Fruit fly (Drosophila melanogaster) whole organism, embryonic: Measurements from ENCODE around the gene CG34357.

Source experiments
- B-H2 ChIP-seq: fragments of 200-800 bp; sonication (Bioruptor generic); optimal IDR thresholded peaks from 2 replicates; lab custom pipeline; 2018; ENCODE audit warnings: missing biosample characterization, mild to moderate bottlenecking, missing genetic modification characterization
- CG1024 ChIP-seq: fragments of 200-800 bp; sonication (Bioruptor generic); IDR thresholded peaks from 2 replicates; pipeline ENCODE4 v1.3.6; 2022; ENCODE audit warnings: missing biosample characterization, missing genetic modification characterization
- CG10543 ChIP-seq: fragments of 200-800 bp; sonication (Bioruptor generic); optimal IDR thresholded peaks from 3 replicates; lab custom pipeline; 2017; ENCODE audit warnings: missing biosample characterization, mild to moderate bottlenecking, missing genetic modification characterization, moderate library complexity
- CG11696 ChIP-seq: fragments of 200-800 bp; sonication (Bioruptor generic); IDR thresholded peaks from 2 replicates; pipeline ENCODE4 v1.3.6; 2022; ENCODE audit warnings: missing biosample characterization, missing genetic modification characterization
- CG12769 ChIP-seq: fragments of 200-800 bp; sonication (Bioruptor generic); optimal IDR thresholded peaks from 2 replicates; lab custom pipeline; 2019; ENCODE audit warnings: missing biosample characterization, mild to moderate bottlenecking, missing genetic modification characterization, moderate library complexity
- CG13894 ChIP-seq: fragments of 200-800 bp; sonication (Bioruptor generic); optimal IDR thresholded peaks from 3 replicates; lab custom pipeline; 2018; ENCODE audit warnings: missing biosample characterization, mild to moderate bottlenecking, missing genetic modification characterization, moderate library complexity
- CG15514 ChIP-seq: fragments of 200-800 bp; sonication (Bioruptor generic); optimal IDR thresholded peaks from 3 replicates; lab custom pipeline; 2017; ENCODE audit warnings: missing biosample characterization, missing genetic modification characterization, mild to moderate bottlenecking, moderate library complexity, missing genetic modification reagents
- CG15696 ChIP-seq: fragments of 200-800 bp; sonication (Bioruptor generic); optimal IDR thresholded peaks from 2 replicates; lab custom pipeline; 2019; ENCODE audit warnings: missing biosample characterization, mild to moderate bottlenecking, missing genetic modification characterization, moderate library complexity
- CG1602 ChIP-seq: fragments of 200-800 bp; sonication (Bioruptor generic); optimal IDR thresholded peaks from 3 replicates; lab custom pipeline; 2016; ENCODE audit warnings: missing biosample characterization, missing genetic modification characterization
- CG17328 ChIP-seq: fragments of 200-800 bp; sonication (Bioruptor generic); IDR thresholded peaks from 2 replicates; pipeline ENCODE4 v1.3.6; 2022; ENCODE audit warnings: missing biosample characterization, missing genetic modification characterization
- CG17385 ChIP-seq: fragments of 200-800 bp; sonication (Bioruptor generic); optimal IDR thresholded peaks from 3 replicates; lab custom pipeline; 2018; ENCODE audit warnings: missing biosample characterization, mild to moderate bottlenecking, missing genetic modification characterization
- CG3163 ChIP-seq: fragments of 200-800 bp; sonication (Bioruptor generic); optimal IDR thresholded peaks from 3 replicates; lab custom pipeline; 2016; ENCODE audit warnings: missing biosample characterization, missing genetic modification characterization
- CG33557 ChIP-seq: fragments of 200-800 bp; sonication (Bioruptor generic); optimal IDR thresholded peaks from 2 replicates; lab custom pipeline; 2019; ENCODE audit warnings: missing biosample characterization, mild to moderate bottlenecking, missing genetic modification characterization, moderate library complexity
- CG34224 ChIP-seq: fragments of 200-800 bp; sonication (Bioruptor generic); IDR thresholded peaks from 3 replicates; pipeline ENCODE4 v1.3.6; 2022; ENCODE audit warnings: missing biosample characterization, missing genetic modification characterization; ENCODE audit not compliant: partially characterized antibody
- CG34422 ChIP-seq: fragments of 200-800 bp; sonication (Bioruptor generic); IDR thresholded peaks from 3 replicates; pipeline ENCODE4 v1.3.6; 2022; ENCODE audit warnings: missing biosample characterization, missing genetic modification characterization
- CG3726 ChIP-seq: fragments of 200-800 bp; sonication (Bioruptor generic); IDR thresholded peaks from 3 replicates; pipeline ENCODE4, ENCODE4 v1.3.6; 2022; ENCODE audit warnings: missing biosample characterization, missing genetic modification characterization
- CG4282 ChIP-seq: fragments of 200-800 bp; sonication (Bioruptor generic); optimal IDR thresholded peaks from 2 replicates; lab custom pipeline; 2016; ENCODE audit warnings: missing biosample characterization, missing genetic modification characterization
- CG43689 ChIP-seq: fragments of 200-800 bp; sonication (Bioruptor generic); IDR thresholded peaks from 2 replicates; pipeline ENCODE4 v1.3.6; 2022; ENCODE audit warnings: missing biosample characterization, missing genetic modification characterization
- CG5180 ChIP-seq: fragments of 200-800 bp; sonication (Bioruptor generic); optimal IDR thresholded peaks from 3 replicates; lab custom pipeline; 2017; ENCODE audit warnings: missing biosample characterization, missing genetic modification characterization, mild to moderate bottlenecking, moderate library complexity, missing genetic modification reagents
- CG6175 ChIP-seq: fragments of 200-800 bp; sonication (Bioruptor generic); IDR thresholded peaks from 3 replicates; pipeline ENCODE4 v1.3.6; 2022; ENCODE audit warnings: missing biosample characterization, missing genetic modification characterization
- CG6765 ChIP-seq: fragments of 200-800 bp; sonication (Bioruptor generic); optimal IDR thresholded peaks from 3 replicates; lab custom pipeline; 2017; ENCODE audit warnings: missing biosample characterization, mild to moderate bottlenecking, missing genetic modification characterization
- CG6854 ChIP-seq: fragments of 200-800 bp; sonication (Bioruptor generic); optimal IDR thresholded peaks from 3 replicates; lab custom pipeline; 2017; ENCODE audit warnings: missing biosample characterization, mild to moderate bottlenecking, missing genetic modification characterization
- CG8290 ChIP-seq, 3 experiments: fragments of 200-800 bp; sonication (Bioruptor generic); optimal IDR thresholded peaks; 2 replicates each; lab custom pipeline; 2016 to 2019; ENCODE audit warnings: missing biosample characterization in 3 of 3, missing genetic modification characterization in 3 of 3, mild to moderate bottlenecking in 2 of 3, moderate library complexity in 1 of 3
- Deaf1 ChIP-seq: fragments of 200-800 bp; optimal IDR thresholded peaks from 3 replicates; lab custom pipeline; 2019; ENCODE audit warnings: missing biosample characterization, mild to moderate bottlenecking, missing genetic modification characterization, moderate library complexity
- Dek ChIP-seq: fragments of 200-800 bp; sonication (Bioruptor generic); optimal IDR thresholded peaks from 3 replicates; lab custom pipeline; 2019; ENCODE audit warnings: missing biosample characterization, mild to moderate bottlenecking, missing genetic modification characterization, moderate library complexity
- Ets65A ChIP-seq: fragments of 200-800 bp; sonication (Bioruptor generic); peaks from one replicate; lab custom pipeline; 2016; ENCODE audit warnings: missing biosample characterization, missing genetic modification characterization
- Hand ChIP-seq: fragments of 200-800 bp; sonication (Bioruptor generic); optimal IDR thresholded peaks from 2 replicates; lab custom pipeline; 2017; ENCODE audit warnings: mild to moderate bottlenecking, missing biosample characterization, missing genetic modification reagents, missing genetic modification characterization
- HmgZ ChIP-seq: fragments of 200-800 bp; sonication (Bioruptor generic); optimal IDR thresholded peaks from 2 replicates; lab custom pipeline; 2018; ENCODE audit warnings: missing biosample characterization, mild to moderate bottlenecking, missing genetic modification characterization
- Hmr ChIP-seq: fragments of 200-800 bp; sonication (Bioruptor generic); optimal IDR thresholded peaks from 3 replicates; lab custom pipeline; 2017; ENCODE audit warnings: mild to moderate bottlenecking, missing biosample characterization, missing genetic modification reagents, missing genetic modification characterization
- Med ChIP-seq: fragments of 200-800 bp; sonication (Bioruptor generic); peaks from one replicate; lab custom pipeline; 2016; ENCODE audit warnings: missing biosample characterization, missing genetic modification characterization, mild to moderate bottlenecking, inconsistent platforms, moderate library complexity
- Optix ChIP-seq: fragments of 200-800 bp; sonication (Bioruptor generic); IDR thresholded peaks from 3 replicates; pipeline ENCODE4 v1.3.6; 2022; ENCODE audit warnings: missing biosample characterization, missing genetic modification characterization
- Spps ChIP-seq: fragments of 200-800 bp; sonication (Bioruptor generic); optimal IDR thresholded peaks from 2 replicates; lab custom pipeline; 2018; ENCODE audit warnings: missing biosample characterization, mild to moderate bottlenecking, missing genetic modification characterization
- amos ChIP-seq: fragments of 200-800 bp; sonication (Bioruptor generic); IDR thresholded peaks from 2 replicates; pipeline ENCODE4 v1.3.6; 2022; ENCODE audit warnings: missing biosample characterization, missing genetic modification characterization; ENCODE audit not compliant: partially characterized antibody
- ci ChIP-seq: fragments of 200-800 bp; sonication (Bioruptor generic); IDR thresholded peaks from 3 replicates; pipeline ENCODE4 v1.3.6; 2022; ENCODE audit warnings: missing biosample characterization, missing genetic modification characterization
- danr ChIP-seq: fragments of 200-800 bp; sonication (Bioruptor generic); IDR thresholded peaks from 2 replicates; pipeline ENCODE4 v1.3.6; 2022; ENCODE audit warnings: missing biosample characterization, missing genetic modification characterization
- gro ChIP-seq: fragments of 200-800 bp; sonication (Bioruptor generic); optimal IDR thresholded peaks from 2 replicates; lab custom pipeline; 2016; ENCODE audit warnings: missing biosample characterization, missing genetic modification characterization
- kay ChIP-seq: fragments of 200-800 bp; sonication (Bioruptor generic); optimal IDR thresholded peaks from 2 replicates; lab custom pipeline; 2016; ENCODE audit warnings: missing biosample characterization, missing genetic modification characterization
- lab ChIP-seq: fragments of 200-800 bp; sonication (Bioruptor generic); optimal IDR thresholded peaks from 3 replicates; lab custom pipeline; 2017; ENCODE audit warnings: missing biosample characterization, missing genetic modification characterization, mild to moderate bottlenecking, moderate library complexity, missing genetic modification reagents
- maf-S ChIP-seq: fragments of 200-800 bp; sonication (Bioruptor generic); optimal IDR thresholded peaks from 2 replicates; lab custom pipeline; 2016; ENCODE audit warnings: missing biosample characterization, missing genetic modification characterization
- mirr ChIP-seq: fragments of 200-800 bp; sonication (Bioruptor generic); optimal IDR thresholded peaks from 3 replicates; lab custom pipeline; 2018; ENCODE audit warnings: missing biosample characterization, mild to moderate bottlenecking, missing genetic modification characterization
- oc ChIP-seq: fragments of 200-800 bp; sonication (Bioruptor generic); optimal IDR thresholded peaks from 2 replicates; lab custom pipeline; 2018; ENCODE audit warnings: missing biosample characterization, mild to moderate bottlenecking, missing genetic modification characterization, moderate library complexity
- onecut ChIP-seq: fragments of 200-800 bp; sonication (Bioruptor generic); IDR thresholded peaks from 2 replicates; pipeline ENCODE4 v1.3.6; 2022; ENCODE audit warnings: missing biosample characterization, missing genetic modification characterization
- psq ChIP-seq: fragments of 200-800 bp; sonication (Bioruptor generic); optimal IDR thresholded peaks from 2 replicates; lab custom pipeline; 2017; ENCODE audit warnings: missing biosample characterization, missing genetic modification characterization
- rib ChIP-seq: fragments of 200-800 bp; sonication (Bioruptor generic); IDR thresholded peaks from 2 replicates; pipeline ENCODE4 v1.3.6; 2022; ENCODE audit warnings: missing biosample characterization, missing genetic modification characterization
- shn ChIP-seq: fragments of 200-800 bp; sonication (Bioruptor generic); optimal IDR thresholded peaks from 3 replicates; lab custom pipeline; 2016; ENCODE audit warnings: missing biosample characterization, missing genetic modification characterization
- ssp ChIP-seq: fragments of 200-800 bp; sonication (Bioruptor generic); IDR thresholded peaks from 2 replicates; pipeline ENCODE4 v1.3.6; 2022; ENCODE audit warnings: missing biosample characterization, missing genetic modification characterization
- sug ChIP-seq: fragments of 200-800 bp; optimal IDR thresholded peaks from 2 replicates; lab custom pipeline; 2019; ENCODE audit warnings: missing biosample characterization, mild to moderate bottlenecking, missing genetic modification characterization, moderate library complexity
- zen2 ChIP-seq: fragments of 200-800 bp; sonication (Bioruptor generic); IDR thresholded peaks from 3 replicates; pipeline ENCODE4 v1.3.6; 2022; ENCODE audit warnings: missing biosample characterization, missing genetic modification characterization; ENCODE audit not compliant: partially characterized antibody

The CG34357 gene

DNA sequence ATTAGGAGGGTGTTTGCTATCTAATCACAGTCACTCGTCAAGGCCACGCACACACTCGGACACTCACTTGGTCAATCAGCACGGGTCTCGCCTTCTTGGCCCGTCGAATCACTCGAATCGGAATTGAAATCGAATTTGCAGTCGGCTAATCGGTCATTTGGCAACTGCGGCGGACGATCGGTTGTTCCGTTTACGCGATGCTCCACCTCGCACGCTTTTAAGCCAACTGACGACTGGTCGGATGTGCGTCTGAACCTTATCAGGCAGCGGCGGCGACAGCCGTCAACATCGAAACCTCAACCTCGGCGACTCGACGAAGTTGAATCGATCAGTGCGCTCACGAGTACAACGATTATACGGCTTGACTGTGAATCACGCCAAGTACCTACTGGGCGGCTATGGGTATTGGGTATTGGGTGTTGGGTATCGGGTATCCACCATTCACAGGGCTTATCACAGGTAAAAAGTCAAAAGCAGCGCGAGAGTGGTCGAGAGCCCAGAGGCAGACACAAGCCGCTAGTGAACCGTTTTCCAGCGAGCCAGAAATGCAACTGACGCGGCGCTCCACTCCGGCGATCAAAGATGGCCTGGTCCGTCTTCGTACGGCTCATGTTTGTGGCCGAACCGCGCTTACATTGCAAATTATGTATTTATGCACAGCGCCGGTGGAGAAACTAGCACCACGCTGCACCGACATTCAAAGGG is 86.7 kb downstream of the CG34357 start (continued):
- TF ChIP-seq Ets65A (GFP tag; lab: Kevin White, UChicago) (peak; percentile 76), CG8290 (GFP tag; optimal IDR thresholded peaks at IDR 0.05; lab: Kevin White, UChicago) (no peak), CG8290 (tag; optimal IDR thresholded peaks at IDR 0.05; lab: Kevin White, UChicago) (peak in 1 of 2 experiments; percentile 23), CG1024 (GFP tag; lab: Robert Waterston, UW) (0 out of 2 replicates have a peak, but pooled peaks have one; percentile 17), CG34224 (GFP tag; lab: Robert Waterston, UW) (peak; percentile 29; the same call in 1 of the 3 replicates), oc (tag; lab: Kevin White, UChicago) (peak; percentile 5), psq (GFP tag; lab: Kevin White, UChicago) (no peak), Hmr (peak; percentile 28), zen2 (GFP tag; lab: Robert Waterston, UW) (0 out of 3 replicates have a peak, but pooled peaks have one; percentile 28), CG4282 (no peak), CG6854 (GFP tag; lab: Kevin White, UChicago) (peak; percentile 36), lab (GFP tag; lab: Kevin White, UChicago) (peak; percentile 74), CG15514 (GFP tag; lab: Kevin White, UChicago) (peak; percentile 25), amos (GFP tag; lab: Robert Waterston, UW) (peak; percentile 32; the same call in 1 of the 2 replicates), B-H2 (GFP tag; lab: Kevin White, UChicago) (peak; percentile 35), onecut (peak; percentile 15; the same call in 1 of the 2 replicates), CG6175 (GFP tag; lab: Robert Waterston, UW) (0 out of 3 replicates have a peak, but pooled peaks have one; percentile 56), Dek (tag; lab: Kevin White, UChicago) (no peak), CG33557 (no peak), gro (GFP tag; lab: Kevin White, UChicago) (peak; percentile 44), CG11696 (GFP tag; lab: Robert Waterston, UW) (0 out of 2 replicates have a peak, but pooled peaks have one; percentile 22), Med (GFP tag; lab: Kevin White, UChicago) (peak; percentile 85), CG3726 (no peak), CG17328 (GFP tag; lab: Robert Waterston, UW) (0 out of 2 replicates have a peak, but pooled peaks have one; percentile 11), CG12769 (tag; lab: Kevin White, UChicago) (peak; percentile 40), CG13894 (tag; lab: Kevin White, UChicago) (peak; percentile 2), CG3163 (GFP tag; lab: Kevin White, UChicago) (peak; percentile 34), Spps (tag; lab: Kevin White, UChicago) (no peak), danr (GFP tag; lab: Robert Waterston, UW) (no peak), sug (tag; lab: Kevin White, UChicago) (peak; percentile 85), CG1602 (no peak), Deaf1 (tag; lab: Kevin White, UChicago) (peak; percentile 95), CG43689 (GFP tag; lab: Robert Waterston, UW) (no peak), HmgZ (tag; lab: Kevin White, UChicago) (peak; percentile 36), rib (GFP tag; lab: Robert Waterston, UW) (peak; percentile 69; the same call in 1 of the 2 replicates), CG15696 (tag; lab: Kevin White, UChicago) (no peak), shn (GFP tag; lab: Kevin White, UChicago) (peak; percentile 16), Optix (GFP tag; lab: Robert Waterston, UW) (no peak), CG34422 (GFP tag; lab: Robert Waterston, UW) (0 out of 3 replicates have a peak, but pooled peaks have one; percentile 31), CG17385 (GFP tag; lab: Kevin White, UChicago) (peak; percentile 27), ssp (GFP tag; lab: Robert Waterston, UW) (no peak), ci (GFP tag; lab: Robert Waterston, UW) (peak; percentile 57; the same call in 2 of the 3 replicates), CG10543 (GFP tag; lab: Kevin White, UChicago) (peak; percentile 93), maf-S (GFP tag; lab: Kevin White, UChicago) (no peak), mirr (GFP tag; lab: Kevin White, UChicago) (peak; percentile 74), kay (GFP tag; lab: Kevin White, UChicago) (peak; percentile 41), Hand (GFP tag; lab: Kevin White, UChicago) (peak; percentile 2), CG5180 (peak; percentile 63), CG6765 (GFP tag; lab: Kevin White, UChicago) (peak; percentile 57)
